Fruit fly (Drosophila melanogaster): Measurements from ENCODE around the gene CG4496.

CG4496 gene

dm6 chr2L:7219650-7220267 lies 29.9 kb upstream of the CG4496 start, which contains the start of gene CG13784 (continued):
- no peak for TF ChIP-seq CG43689 (GFP tag; IDR thresholded peaks at IDR 0.05)
- no peak for TF ChIP-seq lov (optimal IDR thresholded peaks at IDR 0.05)
- TF ChIP-seq lov (GFP tag; IDR thresholded peaks at IDR 0.05) = 0 out of 3 replicates have a peak, but pooled peaks have one; percentile 9
- TF ChIP-seq bsh (GFP tag; optimal IDR thresholded peaks at IDR 0.05) = peak in 1 of 2 experiments; percentile 39
- TF ChIP-seq CG9932 (GFP tag; IDR thresholded peaks at IDR 0.05) = peak; percentile 55
- peak; percentile 56; the same call in 2 of the 3 replicates for TF ChIP-seq Dbx (GFP tag; IDR thresholded peaks at IDR 0.05)
- TF ChIP-seq CG13894 (tag; optimal IDR thresholded peaks at IDR 0.05) = peak; percentile 76
- TF ChIP-seq Taf1 (GFP tag; IDR thresholded peaks at IDR 0.05) = no peak
- peak; percentile 76 for TF ChIP-seq MESR4 (GFP tag; optimal IDR thresholded peaks at IDR 0.05)
- TF ChIP-seq gt (GFP tag; IDR thresholded peaks at IDR 0.05) = no peak
- TF ChIP-seq CG14014 (GFP tag; IDR thresholded peaks at IDR 0.05) = peak; percentile 56; the same call in 1 of the 2 replicates
- peak; percentile 63 for TF ChIP-seq CG12391 (tag; optimal IDR thresholded peaks at IDR 0.05)
- TF ChIP-seq lmd (GFP tag; IDR thresholded peaks at IDR 0.05) = peak; percentile 26; the same call in 1 of the 2 replicates
- peak; percentile 48 for TF ChIP-seq mirr (GFP tag; optimal IDR thresholded peaks at IDR 0.05)
- TF ChIP-seq nerfin-2 (GFP tag; IDR thresholded peaks at IDR 0.05; ENCODE audit: partially characterized antibody) = peak; percentile 28; the same call in 1 of the 2 replicates
- TF ChIP-seq nau (GFP tag; optimal IDR thresholded peaks at IDR 0.05) = peak; percentile 51
- TF ChIP-seq NC2α (GFP tag; optimal IDR thresholded peaks at IDR 0.05) = no peak
- peak; percentile 1 for TF ChIP-seq Bdp1 (GFP tag; optimal IDR thresholded peaks at IDR 0.05)
- TF ChIP-seq Tbp (GFP tag; optimal IDR thresholded peaks at IDR 0.05) = peak; percentile 60
- TF ChIP-seq CG10209 (GFP tag; optimal IDR thresholded peaks at IDR 0.05) = peak; percentile 34
- TF ChIP-seq unpg (GFP tag; optimal IDR thresholded peaks at IDR 0.05) = peak; percentile 42
- peak; percentile 44 for TF ChIP-seq Ets97D (GFP tag; optimal IDR thresholded peaks at IDR 0.05)
- peak; percentile 36 for TF ChIP-seq Blimp-1 (GFP tag; optimal IDR thresholded peaks at IDR 0.05)
- TF ChIP-seq Bteb2 (GFP tag; optimal IDR thresholded peaks at IDR 0.05) = no peak
- no peak for TF ChIP-seq CG30431 (GFP tag; optimal IDR thresholded peaks at IDR 0.05)
- TF ChIP-seq crp (GFP tag; optimal IDR thresholded peaks at IDR 0.05) = peak in 1 of 2 experiments; percentile 2
- TF ChIP-seq CG13296 (GFP tag; optimal IDR thresholded peaks at IDR 0.05) = peak; percentile 18
- peak; percentile 75 for TF ChIP-seq CHES-1-like (GFP tag; optimal IDR thresholded peaks at IDR 0.05)
- no peak for TF ChIP-seq Poxn (GFP tag; IDR thresholded peaks at IDR 0.05)
- no peak for TF ChIP-seq Ptx1 (GFP tag; IDR thresholded peaks at IDR 0.05)
- peak; percentile 13 for TF ChIP-seq run (tag; optimal IDR thresholded peaks at IDR 0.05)
- peak; percentile 69 for TF ChIP-seq Scr (GFP tag; IDR thresholded peaks at IDR 0.05; ENCODE audit: partially characterized antibody)
- TF ChIP-seq CG33213 (GFP tag; optimal IDR thresholded peaks at IDR 0.05) = peak; percentile 69
- no peak for TF ChIP-seq CG34224 (GFP tag; IDR thresholded peaks at IDR 0.05; ENCODE audit: partially characterized antibody)
- TF ChIP-seq dpn (GFP tag; optimal IDR thresholded peaks at IDR 0.05) = peak in 1 of 2 experiments; percentile 28
- no peak for TF ChIP-seq Dfd (GFP tag; optimal IDR thresholded peaks at IDR 0.05)
- TF ChIP-seq sima (GFP tag; optimal IDR thresholded peaks at IDR 0.05) = no peak
- TF ChIP-seq CG17802 (tag; optimal IDR thresholded peaks at IDR 0.05) = peak; percentile 5
- TF ChIP-seq CG8290 (GFP tag; optimal IDR thresholded peaks at IDR 0.05) = peak; percentile 62
- peak; percentile 27 to 94 for TF ChIP-seq CG8290 (tag; optimal IDR thresholded peaks at IDR 0.05)
- no peak for TF ChIP-seq CG17912 (GFP tag; optimal IDR thresholded peaks at IDR 0.05)
- TF ChIP-seq MBD-R2 (GFP tag; IDR thresholded peaks at IDR 0.05) = peak; percentile 48
- peak; percentile 54 for TF ChIP-seq caup (GFP tag; optimal IDR thresholded peaks at IDR 0.05; ENCODE audit: severe bottlenecking)
- TF ChIP-seq Atf6 (GFP tag; IDR thresholded peaks at IDR 0.05) = peak; percentile 57
- peak; percentile 58 for TF ChIP-seq YL-1 (GFP tag; optimal IDR thresholded peaks at IDR 0.05)
- peak; percentile 34 for TF ChIP-seq gem (tag; optimal IDR thresholded peaks at IDR 0.05)
- peak; percentile 60 for TF ChIP-seq Sry-δ (GFP tag; optimal IDR thresholded peaks at IDR 0.05)
- TF ChIP-seq CG10431 (GFP tag; optimal IDR thresholded peaks at IDR 0.05) = no peak
- no peak for TF ChIP-seq CG32772 (GFP tag; IDR thresholded peaks at IDR 0.05)
- 0 out of 2 replicates have a peak, but pooled peaks have one; percentile 26 for TF ChIP-seq H2.0 (GFP tag; IDR thresholded peaks at IDR 0.05)

Data from whole organism, embryonic.